Fruit fly (Drosophila melanogaster) whole organism, embryonic: ENCODE results near the gene RunxB.

Source experiments
- CG10366 ChIP-seq: fragments of 200-800 bp; sonication (Bioruptor generic); IDR thresholded peaks from 2 replicates; pipeline ENCODE4 v1.3.6; 2022; ENCODE audit warnings: missing biosample characterization, missing genetic modification characterization
- CG11247 ChIP-seq: fragments of 200-800 bp; sonication (Bioruptor generic); IDR thresholded peaks from 2 replicates; pipeline ENCODE4 v1.3.6; 2022; ENCODE audit warnings: missing biosample characterization, missing genetic modification characterization
- CG15269 ChIP-seq: fragments of 200-800 bp; sonication (Bioruptor generic); optimal IDR thresholded peaks from 2 replicates; lab custom pipeline; 2018; ENCODE audit warnings: missing biosample characterization, mild to moderate bottlenecking, missing genetic modification characterization, moderate library complexity
- CG15696 ChIP-seq: fragments of 200-800 bp; sonication (Bioruptor generic); optimal IDR thresholded peaks from 2 replicates; lab custom pipeline; 2019; ENCODE audit warnings: missing biosample characterization, mild to moderate bottlenecking, missing genetic modification characterization, moderate library complexity
- CG17186 ChIP-seq: fragments of 200-800 bp; sonication (Bioruptor generic); optimal IDR thresholded peaks from 3 replicates; lab custom pipeline; 2017; ENCODE audit warnings: missing biosample characterization, missing genetic modification reagents, missing genetic modification characterization
- CG17385 ChIP-seq: fragments of 200-800 bp; sonication (Bioruptor generic); optimal IDR thresholded peaks from 3 replicates; lab custom pipeline; 2018; ENCODE audit warnings: missing biosample characterization, mild to moderate bottlenecking, missing genetic modification characterization
- CG17612 ChIP-seq: fragments of 200-800 bp; sonication (Bioruptor generic); IDR thresholded peaks from 2 replicates; pipeline ENCODE4 v1.3.6; 2022; ENCODE audit warnings: missing biosample characterization, missing genetic modification characterization
- CG18599 ChIP-seq: fragments of 200-800 bp; sonication (Bioruptor generic); optimal IDR thresholded peaks from 3 replicates; lab custom pipeline; 2017; ENCODE audit warnings: missing biosample characterization, missing genetic modification characterization, mild to moderate bottlenecking, moderate library complexity, missing genetic modification reagents
- CG33213 ChIP-seq: fragments of 200-800 bp; sonication (Bioruptor generic); optimal IDR thresholded peaks from 3 replicates; lab custom pipeline; 2016; ENCODE audit warnings: missing biosample characterization, missing genetic modification characterization
- CG43689 ChIP-seq: fragments of 200-800 bp; sonication (Bioruptor generic); IDR thresholded peaks from 2 replicates; pipeline ENCODE4 v1.3.6; 2022; ENCODE audit warnings: missing biosample characterization, missing genetic modification characterization
- CG6813 ChIP-seq: fragments of 200-800 bp; sonication (Bioruptor generic); optimal IDR thresholded peaks from 2 replicates; lab custom pipeline; 2017; ENCODE audit warnings: missing biosample characterization, missing genetic modification characterization, mild to moderate bottlenecking, moderate library complexity, missing genetic modification reagents
- CG9727 ChIP-seq: fragments of 200-800 bp; sonication (Bioruptor generic); optimal IDR thresholded peaks from 3 replicates; lab custom pipeline; 2017; ENCODE audit warnings: missing biosample characterization, mild to moderate bottlenecking, missing genetic modification characterization
- CkIIα-i1 ChIP-seq: fragments of 200-800 bp; sonication (Bioruptor generic); IDR thresholded peaks from 2 replicates; pipeline ENCODE4 v1.3.6; 2022; ENCODE audit warnings: missing biosample characterization, missing genetic modification characterization
- Dp ChIP-seq: fragments of 200-800 bp; sonication (Bioruptor generic); optimal IDR thresholded peaks from 2 replicates; lab custom pipeline; 2018; ENCODE audit warnings: missing biosample characterization, mild to moderate bottlenecking, missing genetic modification characterization, moderate library complexity
- Fer3 ChIP-seq: fragments of 200-800 bp; sonication (Bioruptor generic); optimal IDR thresholded peaks from 2 replicates; lab custom pipeline; 2018; ENCODE audit warnings: missing biosample characterization, mild to moderate bottlenecking, missing genetic modification characterization, moderate library complexity
- Kr ChIP-seq: fragments of 200-800 bp; sonication (Bioruptor generic); optimal IDR thresholded peaks from 2 replicates; lab custom pipeline; 2017; ENCODE audit warnings: missing biosample characterization, mild to moderate bottlenecking, missing genetic modification characterization
- NC2β ChIP-seq: fragments of 200-800 bp; sonication (Bioruptor generic); optimal IDR thresholded peaks from 2 replicates; lab custom pipeline; 2016; ENCODE audit warnings: missing biosample characterization, missing genetic modification characterization
- NFAT ChIP-seq: fragments of 200-800 bp; sonication (Bioruptor generic); IDR thresholded peaks from 2 replicates; pipeline ENCODE4 v1.3.6; 2022; ENCODE audit warnings: missing biosample characterization, missing genetic modification characterization
- Nf-YB ChIP-seq: fragments of 200-800 bp; sonication (Bioruptor generic); optimal IDR thresholded peaks from 3 replicates; lab custom pipeline; 2019; ENCODE audit warnings: missing biosample characterization, mild to moderate bottlenecking, missing genetic modification characterization, moderate library complexity
- Nf-YC ChIP-seq: fragments of 200-800 bp; optimal IDR thresholded peaks from 3 replicates; lab custom pipeline; 2019; ENCODE audit warnings: missing biosample characterization, mild to moderate bottlenecking, missing genetic modification characterization, moderate library complexity
- Sox102F ChIP-seq: fragments of 200-800 bp; sonication (Bioruptor generic); optimal IDR thresholded peaks from 2 replicates; lab custom pipeline; 2018; ENCODE audit warnings: missing biosample characterization, mild to moderate bottlenecking, missing genetic modification characterization, moderate library complexity
- Trl ChIP-seq, 3 experiments: fragments of >200 bp in 2 of 3; fragments of 200-800 bp in 1 of 3; sonication (Bioruptor generic) in 1 of 3; optimal IDR thresholded peaks; 2 replicates in 1 of 3; 3 replicates in 2 of 3; lab custom pipeline; 2016 to 2017; ENCODE audit warnings: missing biosample characterization in 1 of 3, missing genetic modification characterization in 1 of 3
- Vsx1 ChIP-seq: fragments of 200-800 bp; sonication (Bioruptor generic); optimal IDR thresholded peaks from 2 replicates; lab custom pipeline; 2017; ENCODE audit warnings: missing biosample characterization, mild to moderate bottlenecking, missing genetic modification characterization, missing genetic modification reagents
- Xrp1 ChIP-seq: fragments of 200-800 bp; sonication (Bioruptor generic); IDR thresholded peaks from 2 replicates; pipeline ENCODE4 v1.3.6; 2022; ENCODE audit warnings: missing biosample characterization, missing genetic modification characterization
- ac ChIP-seq: fragments of 200-800 bp; sonication (Bioruptor generic); optimal IDR thresholded peaks from 3 replicates; lab custom pipeline; 2017; ENCODE audit warnings: missing biosample characterization, mild to moderate bottlenecking, missing genetic modification characterization
- al ChIP-seq: fragments of 200-800 bp; sonication (Bioruptor generic); IDR thresholded peaks from 2 replicates; pipeline ENCODE4 v1.3.6; 2022; ENCODE audit warnings: missing biosample characterization, missing genetic modification characterization
- amos ChIP-seq: fragments of 200-800 bp; sonication (Bioruptor generic); IDR thresholded peaks from 2 replicates; pipeline ENCODE4 v1.3.6; 2022; ENCODE audit warnings: missing biosample characterization, missing genetic modification characterization; ENCODE audit not compliant: partially characterized antibody
- aop ChIP-seq: fragments of 200-800 bp; sonication (Bioruptor generic); IDR thresholded peaks from 2 replicates; pipeline ENCODE4 v1.3.6; 2022; ENCODE audit warnings: missing biosample characterization, missing genetic modification characterization
- bab2 ChIP-seq: fragments of 200-800 bp; sonication (Bioruptor generic); optimal IDR thresholded peaks from 2 replicates; lab custom pipeline; 2016; ENCODE audit warnings: missing biosample characterization, missing genetic modification characterization
- chm ChIP-seq: fragments of 200-800 bp; sonication (Bioruptor generic); IDR thresholded peaks from 2 replicates; pipeline ENCODE4 v1.3.6; 2022; ENCODE audit warnings: missing biosample characterization, missing genetic modification characterization
- croc ChIP-seq: fragments of 200-800 bp; sonication (Bioruptor generic); conservative IDR thresholded peaks from 3 replicates; pipeline ENCODE4 v1.3.6; 2022; ENCODE audit warnings: missing biosample characterization, missing genetic modification characterization
- dm ChIP-seq: fragments of 200-800 bp; sonication (Bioruptor generic); optimal IDR thresholded peaks from 3 replicates; lab custom pipeline; 2016; ENCODE audit warnings: missing biosample characterization, missing genetic modification characterization
- fu2 ChIP-seq: fragments of 200-800 bp; sonication (Bioruptor generic); optimal IDR thresholded peaks from 2 replicates; lab custom pipeline; 2016; ENCODE audit warnings: missing biosample characterization, missing genetic modification characterization
- gcm ChIP-seq: fragments of 200-800 bp; sonication (Bioruptor generic); optimal IDR thresholded peaks from 2 replicates; lab custom pipeline; 2019; ENCODE audit warnings: missing biosample characterization, mild to moderate bottlenecking, missing genetic modification characterization, moderate library complexity
- gem ChIP-seq: fragments of 200-800 bp; sonication (Bioruptor generic); optimal IDR thresholded peaks from 2 replicates; lab custom pipeline; 2019; ENCODE audit warnings: missing biosample characterization, mild to moderate bottlenecking, missing genetic modification characterization, moderate library complexity
- gfzf ChIP-seq: fragments of 200-800 bp; sonication (Bioruptor generic); optimal IDR thresholded peaks from 2 replicates; lab custom pipeline; 2016; ENCODE audit warnings: missing biosample characterization, mild to moderate bottlenecking, missing genetic modification characterization, moderate library complexity
- klu ChIP-seq: fragments of 200-800 bp; sonication (Bioruptor generic); IDR thresholded peaks from 2 replicates; pipeline ENCODE4 v1.3.6; 2022; ENCODE audit warnings: missing biosample characterization, missing genetic modification characterization
- lilli ChIP-seq: fragments of 200-800 bp; sonication (Bioruptor generic); optimal IDR thresholded peaks from 3 replicates; lab custom pipeline; 2016; ENCODE audit warnings: missing biosample characterization, missing genetic modification characterization
- lola ChIP-seq, 3 experiments: fragments of >200 bp in 2 of 3; fragments of 200-800 bp in 1 of 3; sonication (Bioruptor generic) in 1 of 3; optimal IDR thresholded peaks; 2 replicates each; lab custom pipeline; 2017 to 2019; ENCODE audit warnings: missing biosample characterization in 3 of 3, missing genetic modification characterization in 3 of 3, mild to moderate bottlenecking in 1 of 3, moderate library complexity in 1 of 3
- nom ChIP-seq: fragments of 200-800 bp; sonication (Bioruptor generic); optimal IDR thresholded peaks from 2 replicates; lab custom pipeline; 2017; ENCODE audit warnings: missing biosample characterization, missing genetic modification characterization, mild to moderate bottlenecking, moderate library complexity, missing genetic modification reagents
- pan ChIP-seq, 4 experiments: fragments of >200 bp in 3 of 4; fragments of 200-800 bp in 1 of 4; sonication (Bioruptor generic) in 1 of 4; optimal IDR thresholded peaks in 3 of 4; IDR thresholded peaks in 1 of 4; 2 replicates each; pipeline versions ENCODE4 v1.3.6 to Lab custom; 2017 to 2022; ENCODE audit warnings: missing biosample characterization in 2 of 4, missing genetic modification characterization in 2 of 4, mixed read lengths in 1 of 4
- sc ChIP-seq, 3 experiments: fragments of >200 bp in 2 of 3; fragments of 200-800 bp in 1 of 3; sonication (Bioruptor generic) in 1 of 3; optimal IDR thresholded peaks; 2 replicates in 2 of 3; 3 replicates in 1 of 3; lab custom pipeline; 2017; ENCODE audit warnings: mild to moderate bottlenecking in 1 of 3, missing biosample characterization in 1 of 3, missing genetic modification characterization in 1 of 3, missing genetic modification reagents in 1 of 3
- schlank ChIP-seq: fragments of 200-800 bp; sonication (Bioruptor generic); optimal IDR thresholded peaks from 2 replicates; lab custom pipeline; 2018; ENCODE audit warnings: missing biosample characterization, mild to moderate bottlenecking, missing genetic modification characterization
- shn ChIP-seq: fragments of 200-800 bp; sonication (Bioruptor generic); optimal IDR thresholded peaks from 3 replicates; lab custom pipeline; 2016; ENCODE audit warnings: missing biosample characterization, missing genetic modification characterization
- tap ChIP-seq: fragments of 200-800 bp; optimal IDR thresholded peaks from 3 replicates; lab custom pipeline; 2019; ENCODE audit warnings: missing biosample characterization, mild to moderate bottlenecking, missing genetic modification characterization, moderate library complexity
- tgo ChIP-seq: fragments of 200-800 bp; sonication (Bioruptor generic); IDR thresholded peaks from 3 replicates; pipeline ENCODE4 v1.3.6; 2022; ENCODE audit warnings: missing biosample characterization, missing genetic modification characterization
- tx ChIP-seq: fragments of 200-800 bp; sonication (Bioruptor generic); optimal IDR thresholded peaks from 2 replicates; lab custom pipeline; 2016; ENCODE audit warnings: missing biosample characterization, missing genetic modification characterization
- wdn ChIP-seq: fragments of 200-800 bp; sonication (Bioruptor generic); IDR thresholded peaks from 2 replicates; pipeline ENCODE4 v1.3.6; 2022; ENCODE audit warnings: missing biosample characterization, missing genetic modification characterization
- yki ChIP-seq: fragments of >200 bp; optimal IDR thresholded peaks from 3 replicates; lab custom pipeline; 2018

RunxB gene

DNA sequence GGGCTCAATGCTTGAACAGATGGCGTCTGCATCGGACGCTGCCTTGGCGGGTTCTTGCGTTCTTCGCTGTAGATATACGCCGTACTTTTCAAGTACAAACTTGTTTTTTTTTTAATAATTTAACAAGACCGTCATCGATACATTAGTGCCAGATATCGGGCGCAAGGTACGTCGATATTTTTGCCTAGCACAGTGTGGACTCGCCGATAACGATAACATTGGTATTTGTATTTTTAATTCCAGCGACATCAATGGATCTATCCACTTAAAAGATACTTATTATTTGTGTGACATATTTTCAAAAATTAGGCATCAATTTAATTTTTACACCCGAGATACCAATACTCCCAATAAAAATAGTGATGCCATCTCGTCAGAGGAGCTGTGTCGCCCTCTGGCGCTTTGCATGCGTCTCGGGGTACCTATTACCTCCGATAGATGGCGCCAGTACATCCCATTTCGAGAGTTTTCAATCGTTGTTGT lies 13.5 kb upstream of the RunxB start, which contains the start of gene Tak1 (continued):
- no peak for TF ChIP-seq Xrp1 (GFP tag; lab: Robert Waterston, UW)
- peak; percentile 43 for TF ChIP-seq CG17186 (GFP tag; lab: Kevin White, UChicago)
- TF ChIP-seq wdn (GFP tag; lab: Robert Waterston, UW), result no peak
- TF ChIP-seq CG11247, result peak; percentile 82
- peak; percentile 87 for TF ChIP-seq NFAT (GFP tag; lab: Robert Waterston, UW)
- TF ChIP-seq lilli, result peak; percentile 71
- TF ChIP-seq CG9727 (GFP tag; lab: Kevin White, UChicago), result peak; percentile 46
- peak; percentile 9 for TF ChIP-seq CG18599
- no peak for TF ChIP-seq gcm (GFP tag; lab: Kevin White, UChicago)
- TF ChIP-seq CG17612, result no peak
- TF ChIP-seq dm, result peak; percentile 51
- TF ChIP-seq Fer3 (tag; lab: Kevin White, UChicago), result no peak
- TF ChIP-seq klu, result no peak
- TF ChIP-seq lola (GFP tag; optimal IDR thresholded peaks at IDR 0.05; lab: Kevin White, UChicago), result no peak
- TF ChIP-seq CG15696 (tag; lab: Kevin White, UChicago), result peak; percentile 56
- no peak for TF ChIP-seq chm (GFP tag; lab: Robert Waterston, UW)
- TF ChIP-seq Vsx1 (GFP tag; lab: Kevin White, UChicago), result no peak
- TF ChIP-seq CG33213 (GFP tag; lab: Kevin White, UChicago), result peak; percentile 69
- peak; percentile 26 for TF ChIP-seq NC2β (GFP tag; lab: Kevin White, UChicago)
- TF ChIP-seq Trl (optimal IDR thresholded peaks at IDR 0.05; lab: Kevin White, UChicago), result no peak
- peak; percentile 51 for TF ChIP-seq Trl (GFP tag; optimal IDR thresholded peaks at IDR 0.05; lab: Kevin White, UChicago)
- no peak for TF ChIP-seq tap (tag; lab: Kevin White, UChicago)
- TF ChIP-seq Nf-YC (tag; lab: Kevin White, UChicago), result peak; percentile 34
- no peak for TF ChIP-seq CG43689
- peak; percentile 53; the same call in 1 of the 2 replicates for TF ChIP-seq CG10366 (GFP tag; lab: Robert Waterston, UW)
- peak; percentile 38 for TF ChIP-seq Dp (GFP tag; lab: Kevin White, UChicago)
- no peak for TF ChIP-seq aop (GFP tag; lab: Robert Waterston, UW)
- TF ChIP-seq pan (optimal IDR thresholded peaks at IDR 0.05; lab: Kevin White, UChicago), result no peak
- peak in 1 of 2 experiments; percentile 45 for TF ChIP-seq pan (GFP tag; optimal IDR thresholded peaks at IDR 0.05 in 1 of 2, IDR thresholded peaks at IDR 0.05 in 1 of 2)
- peak; percentile 63 for TF ChIP-seq amos (GFP tag; lab: Robert Waterston, UW)
- TF ChIP-seq CG17385, result no peak
- TF ChIP-seq shn (GFP tag; lab: Kevin White, UChicago), result peak; percentile 22
- no peak for TF ChIP-seq CG6813 (GFP tag; lab: Kevin White, UChicago)
- TF ChIP-seq tx, result peak; percentile 26
- no peak for TF ChIP-seq CkIIα-i1 (GFP tag; lab: Robert Waterston, UW)
- peak; percentile 10 for TF ChIP-seq Nf-YB (GFP tag; lab: Kevin White, UChicago)
- peak; percentile 21 for TF ChIP-seq gfzf
- TF ChIP-seq al (GFP tag; lab: Robert Waterston, UW), result no peak; the same call in 1 of the 2 replicates
- TF ChIP-seq yki (lab: Kevin White, UChicago), result no peak
- no peak for TF ChIP-seq nom
- no peak for TF ChIP-seq schlank (tag; lab: Kevin White, UChicago)
- TF ChIP-seq Sox102F (GFP tag; lab: Kevin White, UChicago), result peak; percentile 61
- no peak for TF ChIP-seq sc (optimal IDR thresholded peaks at IDR 0.05; lab: Kevin White, UChicago)
- TF ChIP-seq sc (GFP tag; optimal IDR thresholded peaks at IDR 0.05; lab: Kevin White, UChicago), result no peak
- TF ChIP-seq CG15269 (tag; lab: Kevin White, UChicago), result peak; percentile 50
- TF ChIP-seq Kr (GFP tag; lab: Kevin White, UChicago), result no peak
- peak; percentile 41 for TF ChIP-seq bab2 (GFP tag; lab: Kevin White, UChicago)
- TF ChIP-seq gem (tag; lab: Kevin White, UChicago), result peak; percentile 55
- peak; percentile 19; the same call in 1 of the 3 replicates for TF ChIP-seq croc
- peak; percentile 2 for TF ChIP-seq fu2 (GFP tag; lab: Kevin White, UChicago)
- TF ChIP-seq tgo (GFP tag; lab: Robert Waterston, UW), result peak; percentile 45; the same call in 2 of the 3 replicates
- TF ChIP-seq ac (GFP tag; lab: Kevin White, UChicago), result no peak
